Worm (Caenorhabditis elegans) whole organism, L4/young adult: ENCODE data around the gene ser-1.

ENCODE experiments used
- W03F9.2 ChIP-seq: fragments of 150-350 bp; optimal IDR thresholded peaks from 2 replicates; lab custom pipeline; 2014; ENCODE audit warnings: missing biosample characterization, missing genetic modification characterization
- dao-5 ChIP-seq: sonication (generic microtip); optimal IDR thresholded peaks from 2 replicates; lab custom pipeline; 2016; ENCODE audit warnings: missing genotype, missing genetic modification characterization, moderate library complexity, missing compliant biosample characterization
- him-1 ChIP-seq: sonication (generic microtip); optimal IDR thresholded peaks from 2 replicates; lab custom pipeline; 2016; ENCODE audit warnings: missing genotype, missing genetic modification reagents, missing genetic modification characterization, missing compliant biosample characterization

- TF ChIP-seq him-1 (tag; lab: Kevin White, UChicago) (no peak), dao-5 (tag; lab: Kevin White, UChicago) (no peak), W03F9.2 (tag; lab: Kevin White, UChicago) (no peak)
These were observed 49.1 kb upstream of the ser-1 start for ce11 chrX:16530455-16530854.
